Worm (Caenorhabditis elegans) whole organism, midembryonic: Measurements from ENCODE around the gene F53F4.7.

Experiments
- flt-1 ChIP-seq: fragments of 200-800 bp; sonication (Bioruptor generic); IDR thresholded peaks from 2 replicates; pipeline ENCODE4 v1.3.6; 2022; ENCODE audit warnings: missing genetic modification characterization, missing compliant biosample characterization
- med-1 ChIP-seq: sonication (generic microtip); optimal IDR thresholded peaks from 2 replicates; lab custom pipeline; 2017; ENCODE audit warnings: missing genetic modification characterization, mild to moderate bottlenecking, missing compliant biosample characterization, antibody characterized with exemption, missing genetic modification reagents; ENCODE audit not compliant: insufficient read depth
- ref-1 ChIP-seq: fragments of 200-800 bp; sonication (Bioruptor generic); conservative IDR thresholded peaks from 2 replicates; pipeline ENCODE4 v1.3.6; 2022; ENCODE audit warnings: missing genetic modification reagents, missing genetic modification characterization, missing compliant biosample characterization
- tab-1 ChIP-seq: fragments of 200-800 bp; sonication (Bioruptor generic); IDR thresholded peaks from 2 replicates; pipeline ENCODE4 v1.3.6; 2022; ENCODE audit warnings: missing genetic modification characterization, missing compliant biosample characterization

DNA sequence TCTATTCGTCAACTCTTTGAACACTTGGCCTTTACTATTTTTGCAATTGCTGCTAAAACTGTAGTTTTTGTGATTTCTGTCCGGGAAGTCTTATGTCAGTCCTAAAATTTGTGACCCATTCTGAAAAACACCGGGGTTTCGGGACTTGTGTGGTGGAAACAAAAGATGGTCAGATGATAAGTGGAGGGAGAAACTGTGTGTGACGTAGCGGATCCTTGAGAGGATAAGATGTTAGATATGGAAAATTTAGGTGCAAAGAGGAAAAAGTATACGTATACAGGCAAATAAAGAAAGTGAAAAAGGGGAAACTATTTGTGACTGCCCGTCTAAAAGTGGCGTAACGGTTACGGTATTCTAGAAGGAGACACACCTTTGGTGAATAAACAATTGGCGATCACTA lies 22.6 kb upstream of the F53F4.7 start:
- TF ChIP-seq ref-1, result no peak
- TF ChIP-seq med-1 (GFP tag; lab: Kevin White, UChicago), result no peak
- TF ChIP-seq tab-1, result no peak
- TF ChIP-seq flt-1 (GFP tag; lab: Robert Waterston, UW), result no peak
